Fruit fly (Drosophila melanogaster) whole organism, prepupa: Measurements from ENCODE around the gene CG32147.
A peak's percentile ranks its signal among the peaks of the same experiment; 100 is the strongest.

Source experiments
- Blimp-1 ChIP-seq: fragments of 200-800 bp; sonication (Bioruptor generic); optimal IDR thresholded peaks from 3 replicates; lab custom pipeline; 2017; ENCODE audit warnings: missing biosample characterization, missing genetic modification characterization, mild to moderate bottlenecking, moderate library complexity, missing genetic modification reagents
- CG10631 ChIP-seq: fragments of 200-800 bp; sonication (Bioruptor generic); optimal IDR thresholded peaks from 2 replicates; lab custom pipeline; 2016; ENCODE audit warnings: missing biosample characterization, missing genetic modification characterization
- CG10669 ChIP-seq: fragments of 200-800 bp; sonication (Bioruptor generic); optimal IDR thresholded peaks from 3 replicates; lab custom pipeline; 2018; ENCODE audit warnings: missing biosample characterization, mild to moderate bottlenecking, missing genetic modification characterization, moderate library complexity
- CG11294 ChIP-seq: fragments of 200-800 bp; sonication (Bioruptor generic); IDR thresholded peaks from 2 replicates; pipeline ENCODE4 v1.3.6; 2022; ENCODE audit warnings: missing biosample characterization, missing genetic modification characterization
- CG11902 ChIP-seq: fragments of 200-800 bp; sonication (Bioruptor generic); optimal IDR thresholded peaks from 3 replicates; lab custom pipeline; 2016; ENCODE audit warnings: missing biosample characterization, missing genetic modification characterization
- CG15336 ChIP-seq: fragments of 200-800 bp; sonication (Bioruptor generic); IDR thresholded peaks from 2 replicates; pipeline ENCODE4 v1.3.6; 2022; ENCODE audit warnings: missing biosample characterization, missing genetic modification characterization
- CG1621 ChIP-seq: fragments of 200-800 bp; sonication (Bioruptor generic); optimal IDR thresholded peaks from 3 replicates; lab custom pipeline; 2018; ENCODE audit warnings: missing biosample characterization, mild to moderate bottlenecking, missing genetic modification characterization
- CG16779 ChIP-seq: fragments of 200-800 bp; sonication (Bioruptor generic); optimal IDR thresholded peaks from 3 replicates; lab custom pipeline; 2017; ENCODE audit warnings: missing biosample characterization, mild to moderate bottlenecking, missing genetic modification characterization
- CG3032 ChIP-seq: fragments of 200-800 bp; optimal IDR thresholded peaks from 2 replicates; lab custom pipeline; 2019; ENCODE audit warnings: missing biosample characterization, mild to moderate bottlenecking, missing genetic modification characterization, moderate library complexity
- CG31627 ChIP-seq: fragments of 200-800 bp; sonication (Bioruptor generic); optimal IDR thresholded peaks from 3 replicates; lab custom pipeline; 2016; ENCODE audit warnings: missing biosample characterization, missing genetic modification characterization
- CG32006 ChIP-seq: fragments of 200-800 bp; sonication (Bioruptor generic); optimal IDR thresholded peaks from 3 replicates; lab custom pipeline; 2017; ENCODE audit warnings: missing biosample characterization, mild to moderate bottlenecking, missing genetic modification characterization
- CG4318 ChIP-seq: fragments of 200-800 bp; sonication (Bioruptor generic); optimal IDR thresholded peaks from 3 replicates; lab custom pipeline; 2017; ENCODE audit warnings: missing biosample characterization, mild to moderate bottlenecking, missing genetic modification characterization
- CG6163 ChIP-seq: fragments of 200-800 bp; sonication (Bioruptor generic); IDR thresholded peaks from 3 replicates; pipeline ENCODE4 v1.3.6; 2022; ENCODE audit warnings: missing biosample characterization, missing genetic modification characterization
- CG6276 ChIP-seq: fragments of 200-800 bp; sonication (Bioruptor generic); optimal IDR thresholded peaks from 2 replicates; lab custom pipeline; 2017; ENCODE audit warnings: missing biosample characterization, mild to moderate bottlenecking, missing genetic modification characterization
- CG6808 ChIP-seq: fragments of 200-800 bp; sonication (Bioruptor generic); optimal IDR thresholded peaks from 3 replicates; lab custom pipeline; 2017; ENCODE audit warnings: missing biosample characterization, missing genetic modification characterization, mild to moderate bottlenecking, moderate library complexity, missing genetic modification reagents
- CG6854 ChIP-seq: fragments of 200-800 bp; sonication (Bioruptor generic); optimal IDR thresholded peaks from 2 replicates; lab custom pipeline; 2017; ENCODE audit warnings: missing biosample characterization, mild to moderate bottlenecking, missing genetic modification characterization
- CG7368 ChIP-seq: fragments of 200-800 bp; sonication (Bioruptor generic); optimal IDR thresholded peaks from 3 replicates; lab custom pipeline; 2016; ENCODE audit warnings: missing biosample characterization, missing genetic modification characterization
- CG8119 ChIP-seq: fragments of 200-800 bp; sonication (Bioruptor generic); IDR thresholded peaks from 3 replicates; pipeline ENCODE4 v1.3.6; 2022; ENCODE audit warnings: missing biosample characterization, missing genetic modification characterization
- CG8319 ChIP-seq: fragments of 200-800 bp; sonication (Bioruptor generic); optimal IDR thresholded peaks from 3 replicates; lab custom pipeline; 2016; ENCODE audit warnings: missing biosample characterization, missing genetic modification characterization
- CG8632 ChIP-seq: fragments of 200-800 bp; sonication (Bioruptor generic); optimal IDR thresholded peaks from 3 replicates; lab custom pipeline; 2016; ENCODE audit warnings: missing biosample characterization, missing genetic modification characterization
- CG9139 ChIP-seq: fragments of 200-800 bp; sonication (Bioruptor generic); optimal IDR thresholded peaks from 3 replicates; lab custom pipeline; 2017; ENCODE audit warnings: missing biosample characterization, mild to moderate bottlenecking, missing genetic modification characterization
- Eip75B ChIP-seq: fragments of 200-800 bp; sonication (Bioruptor generic); optimal IDR thresholded peaks from 3 replicates; lab custom pipeline; 2016; ENCODE audit warnings: missing biosample characterization, missing genetic modification characterization
- Eip78C ChIP-seq: fragments of 200-800 bp; sonication (Bioruptor generic); peaks from one replicate; lab custom pipeline; 2016; ENCODE audit warnings: missing biosample characterization, missing genetic modification characterization
- Eip93F ChIP-seq: fragments of 200-800 bp; sonication (Bioruptor generic); optimal IDR thresholded peaks from 2 replicates; lab custom pipeline; 2016; ENCODE audit warnings: missing biosample characterization, mild to moderate bottlenecking, missing genetic modification characterization
- Ets21C ChIP-seq: fragments of 200-800 bp; sonication (Bioruptor generic); optimal IDR thresholded peaks from 3 replicates; lab custom pipeline; 2016; ENCODE audit warnings: missing biosample characterization, missing genetic modification characterization
- Ets96B ChIP-seq: fragments of 200-800 bp; optimal IDR thresholded peaks from 2 replicates; lab custom pipeline; 2019; ENCODE audit warnings: missing biosample characterization, mild to moderate bottlenecking, missing genetic modification characterization, moderate library complexity
- Hr39 ChIP-seq: fragments of 200-800 bp; sonication (Bioruptor generic); optimal IDR thresholded peaks from 2 replicates; lab custom pipeline; 2016; ENCODE audit warnings: missing biosample characterization, missing genetic modification characterization
- Hr4 ChIP-seq: fragments of 200-800 bp; sonication (Bioruptor generic); optimal IDR thresholded peaks from 3 replicates; lab custom pipeline; 2016; ENCODE audit warnings: missing biosample characterization, missing genetic modification characterization
- Lpt ChIP-seq: fragments of 200-800 bp; sonication (Bioruptor generic); optimal IDR thresholded peaks from 3 replicates; lab custom pipeline; 2016; ENCODE audit warnings: missing biosample characterization, missing genetic modification characterization
- Met ChIP-seq: fragments of 200-800 bp; sonication (Bioruptor generic); optimal IDR thresholded peaks from 3 replicates; lab custom pipeline; 2016; ENCODE audit warnings: missing biosample characterization, missing genetic modification characterization
- OdsH ChIP-seq: fragments of 200-800 bp; sonication (Bioruptor generic); optimal IDR thresholded peaks from 3 replicates; lab custom pipeline; 2016; ENCODE audit warnings: missing biosample characterization, missing genetic modification characterization
- Smox ChIP-seq: fragments of 200-800 bp; sonication (Bioruptor generic); optimal IDR thresholded peaks from 3 replicates; lab custom pipeline; 2016; ENCODE audit warnings: missing biosample characterization, missing genetic modification characterization
- Sox102F ChIP-seq: fragments of 200-800 bp; sonication (Bioruptor generic); optimal IDR thresholded peaks from 2 replicates; lab custom pipeline; 2016; ENCODE audit warnings: missing biosample characterization, mild to moderate bottlenecking, missing genetic modification characterization
- Sox14 ChIP-seq: fragments of 200-800 bp; sonication (Bioruptor generic); optimal IDR thresholded peaks from 3 replicates; lab custom pipeline; 2016; ENCODE audit warnings: missing biosample characterization, missing genetic modification characterization
- dac ChIP-seq: fragments of 200-800 bp; sonication (Bioruptor generic); optimal IDR thresholded peaks from 2 replicates; lab custom pipeline; 2017; ENCODE audit warnings: missing biosample characterization, mild to moderate bottlenecking, missing genetic modification characterization
- dsx ChIP-seq: fragments of 200-800 bp; optimal IDR thresholded peaks from 3 replicates; lab custom pipeline; 2019; ENCODE audit warnings: missing biosample characterization, mild to moderate bottlenecking, missing genetic modification characterization, moderate library complexity; ENCODE audit not compliant: poor library complexity, severe bottlenecking
- eg ChIP-seq: fragments of 200-800 bp; sonication (Bioruptor generic); IDR thresholded peaks from 3 replicates; pipeline ENCODE4 v1.3.6; 2022; ENCODE audit warnings: missing biosample characterization, missing genetic modification characterization
- esn ChIP-seq: fragments of 200-800 bp; sonication (Bioruptor generic); optimal IDR thresholded peaks from 2 replicates; lab custom pipeline; 2016; ENCODE audit warnings: missing biosample characterization, mild to moderate bottlenecking, missing genetic modification characterization, moderate library complexity
- fd59A ChIP-seq: fragments of 200-800 bp; sonication (Bioruptor generic); optimal IDR thresholded peaks from 2 replicates; lab custom pipeline; 2017; ENCODE audit warnings: missing biosample characterization, mild to moderate bottlenecking, missing genetic modification characterization, missing genetic modification reagents
- fd85E ChIP-seq: fragments of 200-800 bp; sonication (Bioruptor generic); optimal IDR thresholded peaks from 3 replicates; lab custom pipeline; 2016; ENCODE audit warnings: missing biosample characterization, missing genetic modification characterization
- fkh ChIP-seq: fragments of 200-800 bp; sonication (Bioruptor generic); optimal IDR thresholded peaks from 3 replicates; lab custom pipeline; 2017; ENCODE audit warnings: missing biosample characterization, mild to moderate bottlenecking, missing genetic modification characterization, moderate library complexity
- lz ChIP-seq: fragments of 200-800 bp; sonication (Bioruptor generic); optimal IDR thresholded peaks from 3 replicates; lab custom pipeline; 2016; ENCODE audit warnings: missing biosample characterization, missing genetic modification characterization
- net ChIP-seq: fragments of 200-800 bp; sonication (Bioruptor generic); optimal IDR thresholded peaks from 3 replicates; lab custom pipeline; 2016; ENCODE audit warnings: missing biosample characterization, missing genetic modification characterization
- pdm3 ChIP-seq: fragments of 200-800 bp; sonication (Bioruptor generic); optimal IDR thresholded peaks from 3 replicates; lab custom pipeline; 2016; ENCODE audit warnings: missing biosample characterization, missing genetic modification characterization
- salr ChIP-seq, 2 experiments: fragments of 200-800 bp; sonication (Bioruptor generic); optimal IDR thresholded peaks; 3 replicates each; lab custom pipeline; 2016 to 2018; ENCODE audit warnings: missing biosample characterization in 2 of 2, missing genetic modification characterization in 2 of 2, mild to moderate bottlenecking in 1 of 2
- spab ChIP-seq: fragments of 200-800 bp; sonication (Bioruptor generic); optimal IDR thresholded peaks from 2 replicates; lab custom pipeline; 2017; ENCODE audit warnings: missing biosample characterization, mild to moderate bottlenecking, missing genetic modification characterization, missing genetic modification reagents
- ss ChIP-seq, 2 experiments: fragments of 200-800 bp; sonication (Bioruptor generic); optimal IDR thresholded peaks; 2 replicates in 1 of 2; 3 replicates in 1 of 2; lab custom pipeline; 2017 to 2018; ENCODE audit warnings: mild to moderate bottlenecking in 2 of 2, missing biosample characterization in 2 of 2, missing genetic modification characterization in 2 of 2, moderate library complexity in 1 of 2
- svp ChIP-seq: fragments of 200-800 bp; sonication (Bioruptor generic); peaks from one replicate; lab custom pipeline; 2016; ENCODE audit warnings: missing biosample characterization, missing genetic modification characterization
- topi ChIP-seq: fragments of 200-800 bp; sonication (Bioruptor generic); optimal IDR thresholded peaks from 3 replicates; lab custom pipeline; 2016; ENCODE audit warnings: missing biosample characterization, missing genetic modification characterization
- vri ChIP-seq: fragments of 200-800 bp; sonication (Bioruptor generic); optimal IDR thresholded peaks from 3 replicates; lab custom pipeline; 2016; ENCODE audit warnings: missing biosample characterization, mild to moderate bottlenecking, missing genetic modification characterization

The CG32147 gene

dm6 chr3L:15158330-15159114 is 14.7 kb upstream of the CG32147 start, which contains the start of the genes Msh6 and Prp31:
Msh6 (minus strand) TSS chr3L:15158562.
Prp31 (plus strand) TSS chr3L:15159100.
- TF ChIP-seq fd85E (GFP tag; lab: Kevin White, UChicago), result no peak
- peak; percentile 55 for TF ChIP-seq Ets21C (GFP tag; lab: Kevin White, UChicago)
- TF ChIP-seq Eip78C (GFP tag; lab: Kevin White, UChicago), result no peak
- no peak for TF ChIP-seq Hr4 (GFP tag; lab: Kevin White, UChicago)
- TF ChIP-seq CG8632 (GFP tag; lab: Kevin White, UChicago), result no peak
- TF ChIP-seq pdm3 (GFP tag; lab: Kevin White, UChicago), result no peak
- 0 out of 3 replicates have a peak, but pooled peaks have one; percentile 52 for TF ChIP-seq CG6163 (GFP tag; lab: Robert Waterston, UW)
- TF ChIP-seq Blimp-1, result peak; percentile 16
- peak; percentile 72 for TF ChIP-seq CG4318
- TF ChIP-seq CG8319 (GFP tag; lab: Kevin White, UChicago), result peak; percentile 47
- no peak for TF ChIP-seq ss (GFP tag; optimal IDR thresholded peaks at IDR 0.05; lab: Kevin White, UChicago)
- TF ChIP-seq CG10631 (GFP tag; lab: Kevin White, UChicago), result no peak
- TF ChIP-seq CG11294, result peak; percentile 41; the same call in 1 of the 2 replicates
- peak; percentile 76 for TF ChIP-seq esn (GFP tag; lab: Kevin White, UChicago)
- peak; percentile 19 for TF ChIP-seq Lpt (GFP tag; lab: Kevin White, UChicago)
- TF ChIP-seq svp (GFP tag; lab: Kevin White, UChicago), result no peak
- TF ChIP-seq Sox102F (GFP tag; lab: Kevin White, UChicago), result no peak
- no peak for TF ChIP-seq fkh
- TF ChIP-seq Eip75B, result no peak
- TF ChIP-seq Sox14 (GFP tag; lab: Kevin White, UChicago), result peak; percentile 73
- no peak for TF ChIP-seq OdsH (GFP tag; lab: Kevin White, UChicago)
- peak; percentile 19 for TF ChIP-seq fd59A (GFP tag; lab: Kevin White, UChicago)
- TF ChIP-seq dac (GFP tag; lab: Kevin White, UChicago), result no peak
- no peak for TF ChIP-seq Eip93F
- no peak for TF ChIP-seq CG6854 (GFP tag; lab: Kevin White, UChicago)
- TF ChIP-seq CG7368 (GFP tag; lab: Kevin White, UChicago), result no peak
- TF ChIP-seq salr (GFP tag; optimal IDR thresholded peaks at IDR 0.05; lab: Kevin White, UChicago), result no peak
- no peak for TF ChIP-seq Met (GFP tag; lab: Kevin White, UChicago)
- peak; percentile 80 for TF ChIP-seq CG31627 (GFP tag; lab: Kevin White, UChicago)
- TF ChIP-seq CG16779 (tag; lab: Kevin White, UChicago), result no peak
- TF ChIP-seq Smox, result no peak
- TF ChIP-seq spab, result no peak
- TF ChIP-seq CG15336 (GFP tag; lab: Robert Waterston, UW), result peak; percentile 46; the same call in 1 of the 2 replicates
- TF ChIP-seq net (GFP tag; lab: Kevin White, UChicago), result no peak
- peak; percentile 84 for TF ChIP-seq Hr39 (GFP tag; lab: Kevin White, UChicago)
- TF ChIP-seq dsx (GFP tag; lab: Kevin White, UChicago), result no peak
- no peak for TF ChIP-seq CG9139 (GFP tag; lab: Kevin White, UChicago)
- TF ChIP-seq CG6276 (GFP tag; lab: Kevin White, UChicago), result no peak
- peak; percentile 74 for TF ChIP-seq topi
- peak; percentile 66 for TF ChIP-seq CG11902 (GFP tag; lab: Kevin White, UChicago)
- peak; percentile 62 for TF ChIP-seq Ets96B
- peak; percentile 69 for TF ChIP-seq CG3032 (tag; lab: Kevin White, UChicago)
- TF ChIP-seq vri (GFP tag; lab: Kevin White, UChicago), result no peak
- no peak for TF ChIP-seq CG1621
- TF ChIP-seq CG6808, result no peak
- TF ChIP-seq CG10669, result no peak
- TF ChIP-seq lz (GFP tag; lab: Kevin White, UChicago), result peak; percentile 54
- TF ChIP-seq eg (GFP tag; lab: Robert Waterston, UW), result peak; percentile 47; the same call in 2 of the 3 replicates
- TF ChIP-seq CG32006 (GFP tag; lab: Kevin White, UChicago), result peak; percentile 79
- TF ChIP-seq CG8119 (GFP tag; lab: Robert Waterston, UW), result peak; percentile 48; the same call in 2 of the 3 replicates
